Worm (Caenorhabditis elegans): ENCODE results near the gene C29E4.14.

The C29E4.14 gene

DNA sequence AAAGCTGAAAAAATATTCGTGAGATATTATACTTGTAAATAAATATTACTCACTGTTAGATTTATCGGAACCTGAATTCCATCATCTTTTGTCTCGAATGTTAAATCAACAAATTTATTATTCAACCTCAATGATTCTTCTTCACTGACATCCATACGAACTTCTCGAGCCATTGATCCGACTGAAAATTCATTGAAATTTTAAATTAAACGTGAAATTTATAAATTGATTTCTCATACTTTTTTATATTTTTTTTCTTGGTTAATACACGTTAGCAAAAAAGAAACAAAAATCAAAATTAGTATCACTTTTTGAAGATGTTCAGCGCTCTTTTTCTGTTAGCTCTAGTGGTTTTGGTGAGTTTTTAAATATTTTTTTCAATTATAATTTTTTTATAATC lies at the start of gene C29E4.14:
TSS of gene C29E4.14 (plus strand) at position 301 of the 400 bp plus-strand sequence.
- TF ChIP-seq R02D3.7 (tag; optimal IDR thresholded peaks at IDR 0.05) (no peak), Y55F3AM.14 (GFP tag; optimal IDR thresholded peaks at IDR 0.05) (no peak), nhr-21 (tag; optimal IDR thresholded peaks at IDR 0.05) (no peak), aly-2 (tag; optimal IDR thresholded peaks at IDR 0.05) (no peak)

DNA sequence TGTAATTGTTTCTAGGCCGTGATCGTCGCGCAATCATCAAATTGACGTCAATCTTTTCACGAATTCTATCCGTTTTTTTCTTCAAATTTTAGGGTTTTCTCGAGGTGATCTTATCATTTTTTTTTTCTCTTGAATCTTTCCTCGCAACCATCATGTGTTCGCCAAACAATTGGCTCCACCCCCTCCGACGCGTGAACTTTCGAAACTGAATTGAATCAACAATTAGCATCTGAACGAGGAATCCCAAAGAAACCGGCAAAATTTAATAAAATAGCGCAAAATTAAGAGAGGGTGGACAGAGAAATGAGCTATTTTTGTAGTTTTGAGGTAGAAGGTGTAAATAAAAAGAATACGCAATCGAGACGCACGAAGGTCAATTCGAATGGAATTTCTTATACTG lies 47.1 kb upstream of the C29E4.14 start:
- TF ChIP-seq nhr-129 (tag; optimal IDR thresholded peaks at IDR 0.05), result peak; percentile 3
- peak; percentile 27 for TF ChIP-seq fos-1 (tag; optimal IDR thresholded peaks at IDR 0.05)
- peak; percentile 72 for TF ChIP-seq sma-3 (GFP tag; optimal IDR thresholded peaks at IDR 0.05)
- no peak for TF ChIP-seq lin-13 (GFP tag; optimal IDR thresholded peaks at IDR 0.05)
- TF ChIP-seq nhr-25 (tag; optimal IDR thresholded peaks at IDR 0.05), result peak; percentile 33
- no peak for TF ChIP-seq aly-2 (tag; optimal IDR thresholded peaks at IDR 0.05)

DNA sequence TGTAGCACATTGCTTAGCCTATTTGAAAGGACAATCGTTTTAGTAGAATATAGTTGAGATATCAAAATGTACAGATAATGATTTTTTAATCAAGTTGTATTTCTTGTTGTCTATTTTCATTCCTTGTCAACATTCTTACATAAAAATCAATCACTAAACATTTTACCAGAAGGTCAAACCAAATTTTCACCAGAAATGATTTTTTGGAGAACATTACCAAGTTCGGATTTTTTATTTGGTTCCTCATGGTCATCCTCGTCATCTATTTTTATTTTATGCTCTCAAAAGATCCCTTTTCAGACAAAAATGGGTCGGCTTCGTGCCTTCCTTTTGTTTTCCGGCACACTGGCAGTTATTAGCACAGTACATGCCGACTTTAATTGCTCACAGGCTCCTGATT lies 46.4 kb upstream of the C29E4.14 start, which contains the start of gene tyr-1:
TSS of gene tyr-1 (plus strand) at position 301 of the 400 bp plus-strand sequence.
- TF ChIP-seq crh-2 (tag; optimal IDR thresholded peaks at IDR 0.05) (no peak), nhr-25 (tag; optimal IDR thresholded peaks at IDR 0.05) (no peak), skn-1 (tag; optimal IDR thresholded peaks at IDR 0.05) (no peak), ceh-16 (tag; optimal IDR thresholded peaks at IDR 0.05) (no peak), nhr-129 (tag; optimal IDR thresholded peaks at IDR 0.05) (no peak), egl-27 (tag; optimal IDR thresholded peaks at IDR 0.05) (no peak), ztf-4 (tag; optimal IDR thresholded peaks at IDR 0.05) (no peak), Y55F3AM.14 (GFP tag; optimal IDR thresholded peaks at IDR 0.05) (no peak)

DNA sequence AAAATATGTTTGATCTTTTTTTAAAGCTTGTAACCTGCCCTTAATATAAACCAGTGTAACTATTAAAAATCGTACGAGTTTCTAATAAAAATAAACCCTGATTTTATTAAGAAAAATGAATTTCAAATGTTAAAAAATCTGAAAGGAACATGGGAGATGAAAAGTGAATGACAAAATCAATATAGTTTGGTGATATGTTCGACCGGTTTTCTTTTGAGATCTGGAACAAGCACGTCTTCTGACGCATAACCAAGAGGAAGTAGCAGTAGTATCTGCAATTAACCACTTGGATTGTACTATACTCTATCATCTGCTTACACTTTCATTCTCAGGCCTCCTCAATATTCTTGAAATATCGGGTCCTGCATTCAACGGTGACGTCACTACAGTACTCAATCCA lies 42.8 kb upstream of the C29E4.14 start:
- peak; percentile 24 for TF ChIP-seq nhr-25 (tag; optimal IDR thresholded peaks at IDR 0.05)
- TF ChIP-seq unc-55 (GFP tag; optimal IDR thresholded peaks at IDR 0.05), result no peak

DNA sequence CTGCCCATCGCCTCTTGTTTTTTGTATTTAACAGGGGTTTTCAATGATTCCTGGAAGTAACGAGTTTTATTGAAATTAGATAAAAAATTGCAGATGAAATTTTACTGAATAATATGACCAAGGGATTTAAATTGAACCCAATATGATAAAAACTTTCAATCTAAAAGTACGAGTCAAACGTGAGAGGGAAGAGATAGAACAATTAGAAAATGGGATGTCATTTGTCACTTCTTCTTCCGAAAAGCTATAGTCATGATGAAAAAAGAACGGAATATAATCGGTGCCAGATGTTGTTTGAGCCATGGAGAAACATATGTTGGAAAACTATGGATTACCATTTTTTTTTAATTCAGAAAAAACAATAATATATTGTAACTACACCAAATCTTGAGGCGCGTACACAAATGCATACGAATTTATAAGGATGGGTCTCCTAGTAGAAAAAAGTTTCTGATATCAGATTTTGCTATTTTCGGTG lies 41.0 kb upstream of the C29E4.14 start, which contains the start of gene sup-18:
TSS of gene sup-18 (minus strand) at position 51 of the 478 bp plus-strand sequence.
- TF ChIP-seq nhr-21 (tag; optimal IDR thresholded peaks at IDR 0.05), result no peak
- no peak for TF ChIP-seq C34F6.9 (tag; optimal IDR thresholded peaks at IDR 0.05)
- no peak for TF ChIP-seq R02D3.7 (tag; optimal IDR thresholded peaks at IDR 0.05)
- TF ChIP-seq lin-39 (tag; optimal IDR thresholded peaks at IDR 0.05), result no peak
- no peak for TF ChIP-seq unc-55 (GFP tag; optimal IDR thresholded peaks at IDR 0.05)
- TF ChIP-seq elt-1 (tag; optimal IDR thresholded peaks at IDR 0.05), result no peak
- no peak for TF ChIP-seq sem-4 (tag; optimal IDR thresholded peaks at IDR 0.05)
- no peak for TF ChIP-seq skn-1 (tag; optimal IDR thresholded peaks at IDR 0.05)
- TF ChIP-seq fos-1 (tag; optimal IDR thresholded peaks at IDR 0.05), result no peak

DNA sequence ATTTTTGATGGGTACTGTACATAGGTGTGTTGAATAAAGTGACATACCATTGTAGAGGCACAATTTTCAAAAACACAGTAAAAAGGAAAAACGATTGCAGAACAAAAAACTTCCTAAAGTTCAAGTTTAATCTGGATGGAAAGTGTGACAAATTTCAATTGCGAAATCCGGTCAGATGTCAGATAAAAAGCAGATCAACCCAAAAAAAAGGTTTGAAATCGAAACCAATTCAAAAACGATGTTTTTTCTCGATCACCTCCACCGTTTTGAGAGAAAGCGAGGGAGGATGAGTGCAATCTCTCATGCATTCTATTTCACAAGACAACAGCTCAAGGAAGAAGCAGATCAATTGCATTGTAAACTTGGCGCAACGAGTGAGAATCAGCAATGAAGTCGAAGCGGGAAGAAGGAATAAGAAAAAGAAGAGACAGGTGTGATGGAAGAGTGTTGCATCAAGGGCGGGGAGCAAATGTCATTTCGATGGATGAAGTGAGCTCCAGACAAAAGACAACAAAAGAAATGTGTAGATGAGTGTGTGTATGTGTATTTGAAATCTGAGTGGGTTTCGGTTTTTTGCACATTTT lies 39.7 kb upstream of the C29E4.14 start:
- no peak for TF ChIP-seq sma-3 (GFP tag; optimal IDR thresholded peaks at IDR 0.05)
- TF ChIP-seq sma-9 (GFP tag; optimal IDR thresholded peaks at IDR 0.05), result peak; percentile 22
- TF ChIP-seq sma-9 (tag; optimal IDR thresholded peaks at IDR 0.05), result no peak
- peak; percentile 46 for TF ChIP-seq F13H6.1 (tag; optimal IDR thresholded peaks at IDR 0.05)
- peak; percentile 77 for TF ChIP-seq nhr-129 (tag; optimal IDR thresholded peaks at IDR 0.05)
- no peak for TF ChIP-seq peb-1 (tag; optimal IDR thresholded peaks at IDR 0.05)
- no peak for TF ChIP-seq Y55F3AM.14 (GFP tag; optimal IDR thresholded peaks at IDR 0.05)
- no peak for TF ChIP-seq ceh-82 (tag; optimal IDR thresholded peaks at IDR 0.05)
- no peak for TF ChIP-seq blmp-1 (tag; optimal IDR thresholded peaks at IDR 0.05; ENCODE audit: insufficient read depth)
- no peak for TF ChIP-seq mbf-1 (tag; optimal IDR thresholded peaks at IDR 0.05)
- TF ChIP-seq unc-39 (tag; optimal IDR thresholded peaks at IDR 0.05), result no peak
- TF ChIP-seq zag-1 (tag; optimal IDR thresholded peaks at IDR 0.05), result no peak
- peak; percentile 49 for TF ChIP-seq C34F6.9 (tag; optimal IDR thresholded peaks at IDR 0.05)
- no peak for TF ChIP-seq ztf-4 (tag; optimal IDR thresholded peaks at IDR 0.05)
- TF ChIP-seq lsy-2 (tag; optimal IDR thresholded peaks at IDR 0.05), result peak in 1 of 2 experiments; percentile 26
- TF ChIP-seq ZK546.5 (tag; optimal IDR thresholded peaks at IDR 0.05), result no peak
- TF ChIP-seq ama-1 (optimal IDR thresholded peaks at IDR 0.05), result no peak

Data from whole organism, L2 larva.